Fruit fly (Drosophila melanogaster) whole organism, embryonic: ENCODE data around the gene Sbf.

ENCODE experiments used
- Ada2b ChIP-seq: fragments of 200-800 bp; sonication (Bioruptor generic); IDR thresholded peaks from 2 replicates; pipeline ENCODE4 v1.3.6; 2022; ENCODE audit warnings: missing biosample characterization, missing genetic modification characterization
- B-H2 ChIP-seq: fragments of 200-800 bp; sonication (Bioruptor generic); optimal IDR thresholded peaks from 2 replicates; lab custom pipeline; 2018; ENCODE audit warnings: missing biosample characterization, mild to moderate bottlenecking, missing genetic modification characterization
- CG10209 ChIP-seq: fragments of 200-800 bp; sonication (Bioruptor generic); optimal IDR thresholded peaks from 3 replicates; lab custom pipeline; 2017; ENCODE audit warnings: missing biosample characterization, mild to moderate bottlenecking, missing genetic modification characterization, missing genetic modification reagents
- CG11504 ChIP-seq: fragments of 200-800 bp; sonication (Bioruptor generic); optimal IDR thresholded peaks from 3 replicates; lab custom pipeline; 2019; ENCODE audit warnings: missing biosample characterization, mild to moderate bottlenecking, missing genetic modification characterization, moderate library complexity
- CG11723 ChIP-seq: fragments of 200-800 bp; sonication (Bioruptor generic); optimal IDR thresholded peaks from 2 replicates; lab custom pipeline; 2017; ENCODE audit warnings: missing biosample characterization, mild to moderate bottlenecking, missing genetic modification characterization
- CG12391 ChIP-seq: fragments of 200-800 bp; sonication (Bioruptor generic); optimal IDR thresholded peaks from 3 replicates; lab custom pipeline; 2018; ENCODE audit warnings: missing biosample characterization, mild to moderate bottlenecking, missing genetic modification characterization, moderate library complexity
- CG14050 ChIP-seq: fragments of 200-800 bp; sonication (Bioruptor generic); IDR thresholded peaks from 3 replicates; pipeline ENCODE4 v1.3.6; 2022; ENCODE audit warnings: missing biosample characterization, missing genetic modification characterization
- CG14710 ChIP-seq: fragments of 200-800 bp; sonication (Bioruptor generic); optimal IDR thresholded peaks from 3 replicates; lab custom pipeline; 2019; ENCODE audit warnings: missing biosample characterization, mild to moderate bottlenecking, missing genetic modification characterization, moderate library complexity
- CG14860 ChIP-seq: fragments of 200-800 bp; sonication (Bioruptor generic); IDR thresholded peaks from 3 replicates; pipeline ENCODE4 v1.3.6; 2022; ENCODE audit warnings: missing biosample characterization, missing genetic modification characterization; ENCODE audit not compliant: partially characterized antibody
- CG15073 ChIP-seq: fragments of 200-800 bp; sonication (Bioruptor generic); optimal IDR thresholded peaks from 2 replicates; lab custom pipeline; 2016; ENCODE audit warnings: missing biosample characterization, missing genetic modification characterization
- CG15601 ChIP-seq: fragments of 200-800 bp; sonication (Bioruptor generic); optimal IDR thresholded peaks from 3 replicates; lab custom pipeline; 2019; ENCODE audit warnings: missing biosample characterization, mild to moderate bottlenecking, missing genetic modification characterization, moderate library complexity
- CG1603 ChIP-seq: fragments of 200-800 bp; sonication (Bioruptor generic); optimal IDR thresholded peaks from 2 replicates; lab custom pipeline; 2019; ENCODE audit warnings: missing biosample characterization, mild to moderate bottlenecking, missing genetic modification characterization, moderate library complexity
- CG34224 ChIP-seq: fragments of 200-800 bp; sonication (Bioruptor generic); IDR thresholded peaks from 3 replicates; pipeline ENCODE4 v1.3.6; 2022; ENCODE audit warnings: missing biosample characterization, missing genetic modification characterization; ENCODE audit not compliant: partially characterized antibody
- CG42726 ChIP-seq: fragments of 200-800 bp; sonication (Bioruptor generic); IDR thresholded peaks from 2 replicates; pipeline ENCODE4 v1.3.6; 2022; ENCODE audit warnings: missing biosample characterization, missing genetic modification characterization; ENCODE audit not compliant: partially characterized antibody
- CG4617 ChIP-seq: fragments of 200-800 bp; sonication (Bioruptor generic); optimal IDR thresholded peaks from 3 replicates; lab custom pipeline; 2016; ENCODE audit warnings: missing biosample characterization, missing genetic modification characterization, borderline replicate concordance
- CG4854 ChIP-seq: fragments of 200-800 bp; sonication (Bioruptor generic); optimal IDR thresholded peaks from 2 replicates; lab custom pipeline; 2016; ENCODE audit warnings: missing biosample characterization, missing genetic modification characterization, inconsistent platforms
- CG5245 ChIP-seq: fragments of 200-800 bp; sonication (Bioruptor generic); optimal IDR thresholded peaks from 3 replicates; lab custom pipeline; 2016; ENCODE audit warnings: missing biosample characterization, missing genetic modification characterization
- CG7839 ChIP-seq: fragments of 200-800 bp; sonication (Bioruptor generic); optimal IDR thresholded peaks from 3 replicates; lab custom pipeline; 2018; ENCODE audit warnings: missing biosample characterization, mild to moderate bottlenecking, missing genetic modification characterization, moderate library complexity
- CG7963 ChIP-seq: fragments of 200-800 bp; sonication (Bioruptor generic); IDR thresholded peaks from 3 replicates; pipeline ENCODE4 v1.3.6; 2022; ENCODE audit warnings: missing biosample characterization, missing genetic modification characterization; ENCODE audit not compliant: partially characterized antibody
- CG9932 ChIP-seq: fragments of 200-800 bp; sonication (Bioruptor generic); IDR thresholded peaks from 2 replicates; pipeline ENCODE4 v1.3.6; 2022; ENCODE audit warnings: missing biosample characterization, missing genetic modification characterization
- CoRest ChIP-seq: fragments of 200-800 bp; sonication (Bioruptor generic); optimal IDR thresholded peaks from 3 replicates; lab custom pipeline; 2018; ENCODE audit warnings: missing biosample characterization, mild to moderate bottlenecking, missing genetic modification characterization, moderate library complexity
- Dbx ChIP-seq: fragments of 200-800 bp; sonication (Bioruptor generic); IDR thresholded peaks from 3 replicates; pipeline ENCODE4 v1.3.6; 2022; ENCODE audit warnings: missing biosample characterization, missing genetic modification characterization
- Ets65A ChIP-seq: fragments of 200-800 bp; sonication (Bioruptor generic); peaks from one replicate; lab custom pipeline; 2016; ENCODE audit warnings: missing biosample characterization, missing genetic modification characterization
- Ets97D ChIP-seq: fragments of 200-800 bp; sonication (Bioruptor generic); optimal IDR thresholded peaks from 3 replicates; lab custom pipeline; 2016; ENCODE audit warnings: missing biosample characterization, missing genetic modification characterization
- Fer1 ChIP-seq: fragments of 200-800 bp; sonication (Bioruptor generic); optimal IDR thresholded peaks from 2 replicates; lab custom pipeline; 2017; ENCODE audit warnings: missing biosample characterization, mild to moderate bottlenecking, missing genetic modification characterization
- MESR4 ChIP-seq: fragments of 200-800 bp; sonication (Bioruptor generic); optimal IDR thresholded peaks from 2 replicates; lab custom pipeline; 2018; ENCODE audit warnings: missing biosample characterization, mild to moderate bottlenecking, missing genetic modification characterization, moderate library complexity
- NC2α ChIP-seq: fragments of 200-800 bp; sonication (Bioruptor generic); optimal IDR thresholded peaks from 2 replicates; lab custom pipeline; 2016; ENCODE audit warnings: missing biosample characterization, missing genetic modification characterization
- PHDP ChIP-seq: fragments of 200-800 bp; sonication (Bioruptor generic); optimal IDR thresholded peaks from 3 replicates; lab custom pipeline; 2018; ENCODE audit warnings: missing biosample characterization, mild to moderate bottlenecking, missing genetic modification characterization, moderate library complexity
- Sry-δ ChIP-seq: fragments of 200-800 bp; sonication (Bioruptor generic); optimal IDR thresholded peaks from 2 replicates; lab custom pipeline; 2016; ENCODE audit warnings: missing biosample characterization, missing genetic modification characterization
- Tbp ChIP-seq: fragments of >200 bp; optimal IDR thresholded peaks from 2 replicates; lab custom pipeline; 2018; ENCODE audit warnings: missing biosample characterization, missing genetic modification characterization
- dpn ChIP-seq, 2 experiments: fragments of 200-800 bp; sonication (Bioruptor generic); optimal IDR thresholded peaks; 3 replicates each; lab custom pipeline; 2016; ENCODE audit warnings: missing biosample characterization in 2 of 2, missing genetic modification characterization in 2 of 2
- gfzf ChIP-seq: fragments of 200-800 bp; sonication (Bioruptor generic); optimal IDR thresholded peaks from 2 replicates; lab custom pipeline; 2016; ENCODE audit warnings: missing biosample characterization, mild to moderate bottlenecking, missing genetic modification characterization, moderate library complexity
- gt ChIP-seq: fragments of 200-800 bp; sonication (Bioruptor generic); IDR thresholded peaks from 2 replicates; pipeline ENCODE4 v1.3.6; 2022; ENCODE audit warnings: missing biosample characterization, missing genetic modification characterization
- hb ChIP-seq: fragments of 200-800 bp; sonication (Bioruptor generic); IDR thresholded peaks from 3 replicates; pipeline ENCODE4 v1.3.6; 2022; ENCODE audit warnings: missing biosample characterization, missing genetic modification characterization; ENCODE audit not compliant: partially characterized antibody
- hbn ChIP-seq: fragments of 200-800 bp; sonication (Bioruptor generic); IDR thresholded peaks from 2 replicates; pipeline ENCODE4 v1.3.6; 2022; ENCODE audit warnings: missing biosample characterization, missing genetic modification characterization; ENCODE audit not compliant: partially characterized antibody
- nmo ChIP-seq: fragments of 200-800 bp; sonication (Bioruptor generic); optimal IDR thresholded peaks from 2 replicates; lab custom pipeline; 2018; ENCODE audit warnings: missing biosample characterization, mild to moderate bottlenecking, missing genetic modification characterization, moderate library complexity
- onecut ChIP-seq: fragments of 200-800 bp; sonication (Bioruptor generic); IDR thresholded peaks from 2 replicates; pipeline ENCODE4 v1.3.6; 2022; ENCODE audit warnings: missing biosample characterization, missing genetic modification characterization
- peb ChIP-seq: fragments of 200-800 bp; sonication (Bioruptor generic); IDR thresholded peaks from 2 replicates; pipeline ENCODE4 v1.3.6; 2022; ENCODE audit warnings: missing biosample characterization, missing genetic modification characterization
- prd ChIP-seq, 3 experiments: fragments of >200 bp in 2 of 3; fragments of 200-800 bp in 1 of 3; sonication (Bioruptor generic) in 1 of 3; optimal IDR thresholded peaks in 2 of 3; IDR thresholded peaks in 1 of 3; 2 replicates in 2 of 3; 3 replicates in 1 of 3; pipeline versions ENCODE4 v1.3.6 to Lab custom; 2017 to 2022; ENCODE audit warnings: missing biosample characterization in 1 of 3, missing genetic modification characterization in 1 of 3
- sna ChIP-seq: fragments of 200-800 bp; sonication (Bioruptor generic); IDR thresholded peaks from 2 replicates; pipeline ENCODE4 v1.3.6; 2022; ENCODE audit warnings: missing biosample characterization, missing genetic modification characterization; ENCODE audit not compliant: partially characterized antibody
- sug ChIP-seq: fragments of 200-800 bp; optimal IDR thresholded peaks from 2 replicates; lab custom pipeline; 2019; ENCODE audit warnings: missing biosample characterization, mild to moderate bottlenecking, missing genetic modification characterization, moderate library complexity
- tgo ChIP-seq: fragments of 200-800 bp; sonication (Bioruptor generic); IDR thresholded peaks from 3 replicates; pipeline ENCODE4 v1.3.6; 2022; ENCODE audit warnings: missing biosample characterization, missing genetic modification characterization
- tna ChIP-seq: fragments of 200-800 bp; sonication (Bioruptor generic); IDR thresholded peaks from 2 replicates; pipeline ENCODE4 v1.3.6; 2022; ENCODE audit warnings: missing biosample characterization, missing genetic modification characterization; ENCODE audit not compliant: partially characterized antibody
- unc-4 ChIP-seq: fragments of 200-800 bp; sonication (Bioruptor generic); IDR thresholded peaks from 2 replicates; pipeline ENCODE4 v1.3.6; 2022; ENCODE audit warnings: missing biosample characterization, missing genetic modification characterization; ENCODE audit not compliant: partially characterized antibody
- vnd ChIP-seq: fragments of 200-800 bp; sonication (Bioruptor generic); IDR thresholded peaks from 3 replicates; pipeline ENCODE4 v1.3.6; 2022; ENCODE audit warnings: missing biosample characterization, missing genetic modification characterization; ENCODE audit not compliant: partially characterized antibody
- vvl ChIP-seq: fragments of 200-800 bp; sonication (Bioruptor generic); IDR thresholded peaks from 2 replicates; pipeline ENCODE4 v1.3.6; 2022; ENCODE audit warnings: missing biosample characterization, missing genetic modification characterization
- wdn ChIP-seq: fragments of 200-800 bp; sonication (Bioruptor generic); IDR thresholded peaks from 2 replicates; pipeline ENCODE4 v1.3.6; 2022; ENCODE audit warnings: missing biosample characterization, missing genetic modification characterization
- zen ChIP-seq: fragments of 200-800 bp; sonication (Bioruptor generic); optimal IDR thresholded peaks from 3 replicates; lab custom pipeline; 2018; ENCODE audit warnings: missing biosample characterization, mild to moderate bottlenecking, missing genetic modification characterization, moderate library complexity
- zf30C ChIP-seq: fragments of 200-800 bp; sonication (Bioruptor generic); optimal IDR thresholded peaks from 3 replicates; lab custom pipeline; 2018; ENCODE audit warnings: missing biosample characterization, mild to moderate bottlenecking, missing genetic modification characterization

Sbf gene

DNA sequence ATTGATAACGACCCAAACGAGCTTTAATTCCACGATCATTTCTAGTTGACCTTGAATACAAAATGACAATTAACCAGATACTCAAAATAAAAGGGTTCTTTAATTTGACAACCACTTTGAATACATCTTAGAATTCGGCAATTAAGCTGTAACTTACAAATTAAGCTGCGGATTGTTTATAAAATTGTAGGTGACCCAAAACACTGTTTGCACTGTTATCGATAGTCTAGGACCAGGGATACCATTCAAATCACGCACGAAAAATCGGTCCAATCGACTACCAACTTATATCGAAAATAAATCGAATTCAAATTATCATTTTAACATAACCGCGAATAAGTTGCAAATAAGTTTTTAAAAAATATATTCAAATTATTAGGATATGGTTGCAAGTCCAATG, 25.5 kb upstream of the Sbf start, which contains the start of gene Kyat (continued):
- no peak for TF ChIP-seq onecut (GFP tag; lab: Robert Waterston, UW)
- TF ChIP-seq CG15601 (tag; lab: Kevin White, UChicago): peak; percentile 38
- no peak for TF ChIP-seq Ets65A (GFP tag; lab: Kevin White, UChicago)
- no peak for TF ChIP-seq CG10209
- 0 out of 2 replicates have a peak, but pooled peaks have one; percentile 32 for TF ChIP-seq vvl (GFP tag; lab: Robert Waterston, UW)
- TF ChIP-seq gt: no peak
- peak; percentile 41 for TF ChIP-seq CG12391 (tag; lab: Kevin White, UChicago)
- peak; percentile 64 for TF ChIP-seq Ets97D (GFP tag; lab: Kevin White, UChicago)
- TF ChIP-seq prd (optimal IDR thresholded peaks at IDR 0.05; lab: Kevin White, UChicago): no peak
- no peak for TF ChIP-seq prd (GFP tag; IDR thresholded peaks at IDR 0.05; lab: Robert Waterston, UW)
- TF ChIP-seq dpn (GFP tag; optimal IDR thresholded peaks at IDR 0.05; lab: Kevin White, UChicago): peak; percentile 2 to 17
- TF ChIP-seq CG11723: no peak
- peak; percentile 99 for TF ChIP-seq CG34224 (GFP tag; lab: Robert Waterston, UW)
- TF ChIP-seq hbn (GFP tag; lab: Robert Waterston, UW): peak; percentile 99
- TF ChIP-seq unc-4 (GFP tag; lab: Robert Waterston, UW): peak; percentile 98
- no peak for TF ChIP-seq CG14050 (GFP tag; lab: Robert Waterston, UW)
- TF ChIP-seq CG9932: peak; percentile 55
- TF ChIP-seq PHDP (tag; lab: Kevin White, UChicago): no peak
- TF ChIP-seq CG42726 (GFP tag; lab: Robert Waterston, UW): peak; percentile 96
- TF ChIP-seq Dbx: no peak
- TF ChIP-seq Tbp (GFP tag; lab: Kevin White, UChicago): no peak
- peak; percentile 97 for TF ChIP-seq CG7963 (GFP tag; lab: Robert Waterston, UW)
- TF ChIP-seq peb: no peak
- TF ChIP-seq zen (tag; lab: Kevin White, UChicago): peak; percentile 13
- peak; percentile 93 for TF ChIP-seq CG14860 (GFP tag; lab: Robert Waterston, UW)
- peak; percentile 56 for TF ChIP-seq B-H2
- no peak for TF ChIP-seq CG5245 (GFP tag; lab: Kevin White, UChicago)
- peak; percentile 27 for TF ChIP-seq gfzf
- peak; percentile 29 for TF ChIP-seq sug (tag; lab: Kevin White, UChicago)
- TF ChIP-seq sna: peak; percentile 98
- peak; percentile 78 for TF ChIP-seq CG1603 (tag; lab: Kevin White, UChicago)
- TF ChIP-seq CG11504 (tag; lab: Kevin White, UChicago): no peak
- no peak for TF ChIP-seq tgo
- peak; percentile 66 for TF ChIP-seq CG14710 (tag; lab: Kevin White, UChicago)
- peak; percentile 27 for TF ChIP-seq MESR4 (GFP tag; lab: Kevin White, UChicago)
- TF ChIP-seq hb (GFP tag; lab: Robert Waterston, UW): peak; percentile 95
- TF ChIP-seq CG4617 (GFP tag; lab: Kevin White, UChicago): peak; percentile 75
- TF ChIP-seq CG4854 (GFP tag; lab: Kevin White, UChicago): peak; percentile 17
- TF ChIP-seq wdn: no peak
- TF ChIP-seq NC2α: no peak
- peak; percentile 22 for TF ChIP-seq Fer1 (GFP tag; lab: Kevin White, UChicago)
- no peak for TF ChIP-seq CG7839 (tag; lab: Kevin White, UChicago)
- peak; percentile 87 for TF ChIP-seq Sry-δ (GFP tag; lab: Kevin White, UChicago)
- no peak for TF ChIP-seq zf30C (GFP tag; lab: Kevin White, UChicago)
- TF ChIP-seq CoRest (tag; lab: Kevin White, UChicago): peak; percentile 33
- no peak for TF ChIP-seq CG15073 (GFP tag; lab: Kevin White, UChicago)
- TF ChIP-seq Ada2b (GFP tag; lab: Robert Waterston, UW): no peak
- TF ChIP-seq tna: peak; percentile 96
- TF ChIP-seq nmo (GFP tag; lab: Kevin White, UChicago): peak; percentile 33
- peak; percentile 96 for TF ChIP-seq vnd
